Fruit fly (Drosophila melanogaster): ENCODE data around the gene CG34267.
A peak's percentile ranks its signal among the peaks of the same experiment; 100 is the strongest.

dm6 chr3L:546819-547441, 46.7 kb upstream of the CG34267 start:
- TF ChIP-seq CrebA (GFP tag; optimal IDR thresholded peaks at IDR 0.05; ENCODE audit: borderline replicate concordance), result no peak
- TF ChIP-seq Hr78 (GFP tag; optimal IDR thresholded peaks at IDR 0.05), result no peak
- TF ChIP-seq Mio (GFP tag; optimal IDR thresholded peaks at IDR 0.05), result no peak
- no peak for TF ChIP-seq Rel (GFP tag; optimal IDR thresholded peaks at IDR 0.05)
- TF ChIP-seq Rel (tag; optimal IDR thresholded peaks at IDR 0.05), result no peak
- TF ChIP-seq fru (GFP tag; optimal IDR thresholded peaks at IDR 0.05), result peak; percentile 54
- TF ChIP-seq Abd-B (GFP tag; optimal IDR thresholded peaks at IDR 0.05), result no peak
- peak; percentile 57 for TF ChIP-seq psq (GFP tag; optimal IDR thresholded peaks at IDR 0.05)
- TF ChIP-seq usp (GFP tag; optimal IDR thresholded peaks at IDR 0.05), result no peak
- no peak for TF ChIP-seq dl (GFP tag; optimal IDR thresholded peaks at IDR 0.05; ENCODE audit: insufficient read depth in 1 of 2, partially characterized antibody in 2 of 2)
- peak; percentile 27 for TF ChIP-seq Hr83 (GFP tag; optimal IDR thresholded peaks at IDR 0.05; ENCODE audit: poor library complexity, severe bottlenecking)
- peak; percentile 42 for TF ChIP-seq Hnf4 (GFP tag; optimal IDR thresholded peaks at IDR 0.05)
- TF ChIP-seq Dfd (GFP tag; optimal IDR thresholded peaks at IDR 0.05), result no peak

Measured in whole organism, wandering third instar larva.